Fruit fly (Drosophila melanogaster) whole organism, embryonic: Measurements from ENCODE around the gene CG44270.

Source experiments
- ATbp ChIP-seq: fragments of 200-800 bp; sonication (Bioruptor generic); optimal IDR thresholded peaks from 2 replicates; lab custom pipeline; 2017; ENCODE audit warnings: missing biosample characterization, mild to moderate bottlenecking, missing genetic modification characterization, missing genetic modification reagents
- C15 ChIP-seq: fragments of 200-800 bp; sonication (Bioruptor generic); IDR thresholded peaks from 3 replicates; pipeline ENCODE4 v1.3.6; 2022; ENCODE audit warnings: missing biosample characterization, missing genetic modification characterization
- CG10565 ChIP-seq: fragments of 200-800 bp; sonication (Bioruptor generic); optimal IDR thresholded peaks from 3 replicates; lab custom pipeline; 2016; ENCODE audit warnings: missing biosample characterization, mild to moderate bottlenecking, missing genetic modification characterization
- CG10979 ChIP-seq: fragments of 200-800 bp; sonication (Bioruptor generic); optimal IDR thresholded peaks from 2 replicates; lab custom pipeline; 2018; ENCODE audit warnings: missing biosample characterization, mild to moderate bottlenecking, missing genetic modification characterization, moderate library complexity
- CG13775 ChIP-seq: fragments of 200-800 bp; sonication (Bioruptor generic); optimal IDR thresholded peaks from 3 replicates; lab custom pipeline; 2017; ENCODE audit warnings: missing biosample characterization, mild to moderate bottlenecking, missing genetic modification characterization
- CG13894 ChIP-seq: fragments of 200-800 bp; sonication (Bioruptor generic); optimal IDR thresholded peaks from 3 replicates; lab custom pipeline; 2018; ENCODE audit warnings: missing biosample characterization, mild to moderate bottlenecking, missing genetic modification characterization, moderate library complexity
- CG14965 ChIP-seq: fragments of 200-800 bp; sonication (Bioruptor generic); optimal IDR thresholded peaks from 2 replicates; lab custom pipeline; 2016; ENCODE audit warnings: missing biosample characterization, missing genetic modification characterization, borderline replicate concordance
- CG16779 ChIP-seq: fragments of 200-800 bp; sonication (Bioruptor generic); IDR thresholded peaks from 2 replicates; pipeline ENCODE4 v1.3.6; 2022; ENCODE audit warnings: missing biosample characterization, missing genetic modification characterization
- CG32772 ChIP-seq: fragments of 200-800 bp; sonication (Bioruptor generic); IDR thresholded peaks from 2 replicates; pipeline ENCODE4 v1.3.6; 2022; ENCODE audit warnings: missing biosample characterization, missing genetic modification characterization
- CG3281 ChIP-seq: fragments of 200-800 bp; sonication (Bioruptor generic); optimal IDR thresholded peaks from 3 replicates; lab custom pipeline; 2017; ENCODE audit warnings: missing biosample characterization, mild to moderate bottlenecking, missing genetic modification characterization
- CG6689 ChIP-seq: fragments of 200-800 bp; sonication (Bioruptor generic); IDR thresholded peaks from 2 replicates; pipeline ENCODE4 v1.3.6; 2022; ENCODE audit warnings: missing biosample characterization, missing genetic modification characterization
- CG7745 ChIP-seq: fragments of 200-800 bp; sonication (Bioruptor generic); optimal IDR thresholded peaks from 2 replicates; lab custom pipeline; 2018; ENCODE audit warnings: missing biosample characterization, mild to moderate bottlenecking, missing genetic modification characterization, moderate library complexity
- CG8290 ChIP-seq, 3 experiments: fragments of 200-800 bp; sonication (Bioruptor generic); optimal IDR thresholded peaks; 2 replicates each; lab custom pipeline; 2016 to 2019; ENCODE audit warnings: missing biosample characterization in 3 of 3, missing genetic modification characterization in 3 of 3, mild to moderate bottlenecking in 2 of 3, moderate library complexity in 1 of 3
- CG8478 ChIP-seq: fragments of >200 bp; optimal IDR thresholded peaks from 2 replicates; lab custom pipeline; 2018
- CG8924 ChIP-seq: fragments of 200-800 bp; optimal IDR thresholded peaks from 3 replicates; lab custom pipeline; 2019; ENCODE audit warnings: missing biosample characterization, mild to moderate bottlenecking, missing genetic modification characterization, moderate library complexity
- D19A ChIP-seq: fragments of 200-800 bp; optimal IDR thresholded peaks from 3 replicates; lab custom pipeline; 2019; ENCODE audit warnings: missing biosample characterization, mild to moderate bottlenecking, missing genetic modification characterization, moderate library complexity
- Dek ChIP-seq: fragments of 200-800 bp; sonication (Bioruptor generic); optimal IDR thresholded peaks from 3 replicates; lab custom pipeline; 2019; ENCODE audit warnings: missing biosample characterization, mild to moderate bottlenecking, missing genetic modification characterization, moderate library complexity
- Doc3 ChIP-seq: fragments of 200-800 bp; sonication (Bioruptor generic); IDR thresholded peaks from 3 replicates; pipeline ENCODE4 v1.3.6; 2022; ENCODE audit warnings: missing biosample characterization, missing genetic modification characterization; ENCODE audit not compliant: partially characterized antibody
- E2f2 ChIP-seq: fragments of 200-800 bp; sonication (Bioruptor generic); IDR thresholded peaks from 2 replicates; pipeline ENCODE4 v1.3.6; 2022; ENCODE audit warnings: missing biosample characterization, missing genetic modification characterization
- Ets97D ChIP-seq: fragments of 200-800 bp; sonication (Bioruptor generic); optimal IDR thresholded peaks from 3 replicates; lab custom pipeline; 2016; ENCODE audit warnings: missing biosample characterization, missing genetic modification characterization
- Fer3 ChIP-seq: fragments of 200-800 bp; sonication (Bioruptor generic); optimal IDR thresholded peaks from 2 replicates; lab custom pipeline; 2018; ENCODE audit warnings: missing biosample characterization, mild to moderate bottlenecking, missing genetic modification characterization, moderate library complexity
- Gsc ChIP-seq: fragments of 200-800 bp; sonication (Bioruptor generic); IDR thresholded peaks from 2 replicates; pipeline ENCODE4 v1.3.6; 2022; ENCODE audit warnings: missing biosample characterization, missing genetic modification characterization
- HLH4C ChIP-seq: fragments of 200-800 bp; sonication (Bioruptor generic); IDR thresholded peaks from 3 replicates; pipeline ENCODE4 v1.3.6; 2022; ENCODE audit warnings: missing biosample characterization, missing genetic modification characterization; ENCODE audit not compliant: partially characterized antibody
- Hr51 ChIP-seq, 2 experiments: fragments of 200-800 bp; sonication (Bioruptor generic); optimal IDR thresholded peaks; 2 replicates in 1 of 2; 3 replicates in 1 of 2; lab custom pipeline; 2016 to 2018; ENCODE audit warnings: missing biosample characterization in 2 of 2, missing genetic modification characterization in 2 of 2, mild to moderate bottlenecking in 1 of 2, moderate library complexity in 1 of 2
- Med ChIP-seq: fragments of 200-800 bp; sonication (Bioruptor generic); peaks from one replicate; lab custom pipeline; 2016; ENCODE audit warnings: missing biosample characterization, missing genetic modification characterization, mild to moderate bottlenecking, inconsistent platforms, moderate library complexity
- NFAT ChIP-seq: fragments of 200-800 bp; sonication (Bioruptor generic); IDR thresholded peaks from 2 replicates; pipeline ENCODE4 v1.3.6; 2022; ENCODE audit warnings: missing biosample characterization, missing genetic modification characterization
- NK7.1 ChIP-seq: fragments of 200-800 bp; sonication (Bioruptor generic); optimal IDR thresholded peaks from 3 replicates; lab custom pipeline; 2016; ENCODE audit warnings: missing biosample characterization, missing genetic modification characterization
- Nf-YB ChIP-seq: fragments of 200-800 bp; sonication (Bioruptor generic); optimal IDR thresholded peaks from 3 replicates; lab custom pipeline; 2019; ENCODE audit warnings: missing biosample characterization, mild to moderate bottlenecking, missing genetic modification characterization, moderate library complexity
- Poxn ChIP-seq: fragments of 200-800 bp; sonication (Bioruptor generic); IDR thresholded peaks from 2 replicates; pipeline ENCODE4 v1.3.6; 2022; ENCODE audit warnings: missing biosample characterization, missing genetic modification characterization
- Sox100B ChIP-seq: fragments of 200-800 bp; sonication (Bioruptor generic); optimal IDR thresholded peaks from 3 replicates; lab custom pipeline; 2018; ENCODE audit warnings: missing biosample characterization, mild to moderate bottlenecking, missing genetic modification characterization
- Stat92E ChIP-seq, 3 experiments: fragments of >200 bp in 2 of 3; fragments of 200-800 bp in 1 of 3; sonication (Bioruptor generic) in 1 of 3; optimal IDR thresholded peaks; 2 replicates each; lab custom pipeline; 2017 to 2019; ENCODE audit warnings: missing biosample characterization in 3 of 3, missing genetic modification characterization in 3 of 3, mild to moderate bottlenecking in 1 of 3, moderate library complexity in 1 of 3
- Tbp ChIP-seq: fragments of >200 bp; optimal IDR thresholded peaks from 2 replicates; lab custom pipeline; 2018; ENCODE audit warnings: missing biosample characterization, missing genetic modification characterization
- ab ChIP-seq: fragments of 200-800 bp; sonication (Bioruptor generic); optimal IDR thresholded peaks from 2 replicates; lab custom pipeline; 2016; ENCODE audit warnings: missing biosample characterization, missing genetic modification characterization
- corto ChIP-seq: fragments of 200-800 bp; sonication (Bioruptor generic); optimal IDR thresholded peaks from 2 replicates; lab custom pipeline; 2016; ENCODE audit warnings: missing biosample characterization, mild to moderate bottlenecking, missing genetic modification characterization, moderate library complexity
- crc ChIP-seq: fragments of 200-800 bp; sonication (Bioruptor generic); optimal IDR thresholded peaks from 2 replicates; lab custom pipeline; 2016; ENCODE audit warnings: missing biosample characterization, missing genetic modification characterization
- dpn ChIP-seq, 2 experiments: fragments of 200-800 bp; sonication (Bioruptor generic); optimal IDR thresholded peaks; 3 replicates each; lab custom pipeline; 2016; ENCODE audit warnings: missing biosample characterization in 2 of 2, missing genetic modification characterization in 2 of 2
- fd102C ChIP-seq: fragments of 200-800 bp; sonication (Bioruptor generic); optimal IDR thresholded peaks from 2 replicates; lab custom pipeline; 2018; ENCODE audit warnings: missing biosample characterization, mild to moderate bottlenecking, missing genetic modification characterization, moderate library complexity
- fu2 ChIP-seq: fragments of 200-800 bp; sonication (Bioruptor generic); optimal IDR thresholded peaks from 2 replicates; lab custom pipeline; 2016; ENCODE audit warnings: missing biosample characterization, missing genetic modification characterization
- h ChIP-seq: fragments of >200 bp; optimal IDR thresholded peaks from 2 replicates; lab custom pipeline; 2017
- hb ChIP-seq: fragments of 200-800 bp; sonication (Bioruptor generic); IDR thresholded peaks from 3 replicates; pipeline ENCODE4 v1.3.6; 2022; ENCODE audit warnings: missing biosample characterization, missing genetic modification characterization; ENCODE audit not compliant: partially characterized antibody
- hkb ChIP-seq, 2 experiments: fragments of 200-800 bp in 1 of 2; fragments of >200 bp in 1 of 2; sonication (Bioruptor generic) in 1 of 2; IDR thresholded peaks in 1 of 2; optimal IDR thresholded peaks in 1 of 2; 2 replicates each; pipeline versions ENCODE4 v1.3.6 to Lab custom; 2017 to 2022; ENCODE audit warnings: missing biosample characterization in 1 of 2, missing genetic modification characterization in 1 of 2
- ken ChIP-seq: fragments of 200-800 bp; sonication (Bioruptor generic); IDR thresholded peaks from 3 replicates; pipeline ENCODE4 v1.3.6; 2022; ENCODE audit warnings: missing biosample characterization, missing genetic modification characterization
- pros ChIP-seq: fragments of 200-800 bp; sonication (Bioruptor generic); optimal IDR thresholded peaks from 3 replicates; lab custom pipeline; 2019; ENCODE audit warnings: missing biosample characterization, mild to moderate bottlenecking, missing genetic modification characterization, moderate library complexity
- pzg ChIP-seq: fragments of 200-800 bp; sonication (Bioruptor generic); optimal IDR thresholded peaks from 3 replicates; lab custom pipeline; 2018; ENCODE audit warnings: missing biosample characterization, mild to moderate bottlenecking, missing genetic modification characterization, moderate library complexity
- rib ChIP-seq: fragments of 200-800 bp; sonication (Bioruptor generic); IDR thresholded peaks from 2 replicates; pipeline ENCODE4 v1.3.6; 2022; ENCODE audit warnings: missing biosample characterization, missing genetic modification characterization
- sd ChIP-seq: fragments of 200-800 bp; sonication (Bioruptor generic); optimal IDR thresholded peaks from 3 replicates; lab custom pipeline; 2018; ENCODE audit warnings: missing biosample characterization, mild to moderate bottlenecking, missing genetic modification characterization, moderate library complexity
- sisA ChIP-seq: fragments of 200-800 bp; sonication (Bioruptor generic); IDR thresholded peaks from 2 replicates; pipeline ENCODE4 v1.3.6; 2022; ENCODE audit warnings: missing biosample characterization, missing genetic modification characterization
- tio ChIP-seq: fragments of 200-800 bp; sonication (Bioruptor generic); optimal IDR thresholded peaks from 2 replicates; lab custom pipeline; 2017; ENCODE audit warnings: missing biosample characterization, missing genetic modification characterization, inconsistent platforms
- trh ChIP-seq: fragments of 200-800 bp; sonication (Bioruptor generic); optimal IDR thresholded peaks from 2 replicates; lab custom pipeline; 2016; ENCODE audit warnings: missing biosample characterization, missing genetic modification characterization
- unc-4 ChIP-seq: fragments of 200-800 bp; sonication (Bioruptor generic); IDR thresholded peaks from 2 replicates; pipeline ENCODE4 v1.3.6; 2022; ENCODE audit warnings: missing biosample characterization, missing genetic modification characterization; ENCODE audit not compliant: partially characterized antibody

Gene CG44270

DNA sequence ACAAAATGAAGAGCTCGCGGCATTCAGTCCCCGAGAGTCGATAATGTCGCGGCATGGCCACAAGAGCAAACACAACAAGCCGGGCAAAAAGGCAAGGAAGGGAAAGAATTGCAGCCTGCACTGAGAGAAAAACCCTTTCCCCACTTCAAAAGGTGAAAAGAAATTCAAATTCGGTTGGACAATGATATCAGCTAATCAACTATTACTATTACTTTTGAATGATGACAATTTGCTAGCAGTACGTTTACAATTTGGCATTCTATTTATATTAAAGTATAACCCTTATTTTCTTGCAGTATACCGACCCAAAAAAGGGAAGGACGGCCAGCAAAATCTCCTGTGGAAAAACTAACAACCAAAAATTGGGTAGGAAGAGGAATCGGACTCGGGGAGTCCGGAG, 3.8 kb upstream of the CG44270 start (continued):
- peak; percentile 20 to 74 for TF ChIP-seq Hr51 (GFP tag; optimal IDR thresholded peaks at IDR 0.05; lab: Kevin White, UChicago)
- no peak for TF ChIP-seq C15 (GFP tag; lab: Robert Waterston, UW)
- peak; percentile 6 for TF ChIP-seq Nf-YB (GFP tag; lab: Kevin White, UChicago)
- no peak for TF ChIP-seq ab (GFP tag; lab: Kevin White, UChicago)
- TF ChIP-seq Poxn, result no peak
- no peak for TF ChIP-seq corto
- TF ChIP-seq CG8290 (GFP tag; optimal IDR thresholded peaks at IDR 0.05; lab: Kevin White, UChicago), result no peak
- TF ChIP-seq CG8290 (tag; optimal IDR thresholded peaks at IDR 0.05; lab: Kevin White, UChicago), result peak in 1 of 2 experiments; percentile 78
- TF ChIP-seq CG13894 (tag; lab: Kevin White, UChicago), result peak; percentile 39
- TF ChIP-seq sisA (GFP tag; lab: Robert Waterston, UW), result peak; percentile 62
- no peak for TF ChIP-seq unc-4 (GFP tag; lab: Robert Waterston, UW)
- no peak for TF ChIP-seq pzg (GFP tag; lab: Kevin White, UChicago)
- no peak for TF ChIP-seq trh (GFP tag; lab: Kevin White, UChicago)
- TF ChIP-seq ken, result 0 out of 3 replicates have a peak, but pooled peaks have one; percentile 44
- TF ChIP-seq Ets97D (GFP tag; lab: Kevin White, UChicago), result no peak
- TF ChIP-seq Stat92E (GFP tag; optimal IDR thresholded peaks at IDR 0.05; lab: Kevin White, UChicago), result no peak
- TF ChIP-seq CG7745 (tag; lab: Kevin White, UChicago), result no peak
- peak; percentile 85 for TF ChIP-seq Med (GFP tag; lab: Kevin White, UChicago)
- peak; percentile 19 to 56 for TF ChIP-seq dpn (GFP tag; optimal IDR thresholded peaks at IDR 0.05; lab: Kevin White, UChicago)
- TF ChIP-seq hb (GFP tag; lab: Robert Waterston, UW), result no peak
- TF ChIP-seq CG6689 (GFP tag; lab: Robert Waterston, UW), result peak; percentile 41
- peak; percentile 27 for TF ChIP-seq Fer3 (tag; lab: Kevin White, UChicago)
- TF ChIP-seq fu2 (GFP tag; lab: Kevin White, UChicago), result no peak
- no peak for TF ChIP-seq fd102C (GFP tag; lab: Kevin White, UChicago)
- no peak for TF ChIP-seq pros (GFP tag; lab: Kevin White, UChicago)
- peak; percentile 17; the same call in 1 of the 2 replicates for TF ChIP-seq E2f2 (GFP tag; lab: Robert Waterston, UW)
- peak; percentile 9 for TF ChIP-seq sd (tag; lab: Kevin White, UChicago)
- TF ChIP-seq CG32772, result 0 out of 2 replicates have a peak, but pooled peaks have one; percentile 31
- no peak for TF ChIP-seq CG8478 (lab: Kevin White, UChicago)
- TF ChIP-seq rib (GFP tag; lab: Robert Waterston, UW), result no peak
- peak; percentile 36 for TF ChIP-seq CG3281 (GFP tag; lab: Kevin White, UChicago)
- TF ChIP-seq CG8924 (tag; lab: Kevin White, UChicago), result peak; percentile 73
- TF ChIP-seq hkb (optimal IDR thresholded peaks at IDR 0.05; lab: Kevin White, UChicago), result no peak
- TF ChIP-seq hkb (GFP tag; IDR thresholded peaks at IDR 0.05; lab: Robert Waterston, UW), result peak; percentile 29; the same call in 1 of the 2 replicates
- TF ChIP-seq Doc3 (GFP tag; lab: Robert Waterston, UW), result no peak
- peak; percentile 42 for TF ChIP-seq Sox100B (GFP tag; lab: Kevin White, UChicago)
- TF ChIP-seq Dek (tag; lab: Kevin White, UChicago), result peak; percentile 38
- TF ChIP-seq Gsc (GFP tag; lab: Robert Waterston, UW), result no peak
- TF ChIP-seq CG16779 (GFP tag; lab: Robert Waterston, UW), result no peak
- TF ChIP-seq HLH4C (GFP tag; lab: Robert Waterston, UW), result no peak
- no peak for TF ChIP-seq Tbp (GFP tag; lab: Kevin White, UChicago)
- peak; percentile 27 for TF ChIP-seq tio (GFP tag; lab: Kevin White, UChicago)
- peak; percentile 55 for TF ChIP-seq ATbp (GFP tag; lab: Kevin White, UChicago)
- TF ChIP-seq CG10979 (tag; lab: Kevin White, UChicago), result no peak
- TF ChIP-seq NK7.1, result peak; percentile 13
- TF ChIP-seq D19A, result peak; percentile 43
- TF ChIP-seq NFAT (GFP tag; lab: Robert Waterston, UW), result no peak
- TF ChIP-seq CG14965 (GFP tag; lab: Kevin White, UChicago), result no peak
- TF ChIP-seq h, result no peak
- TF ChIP-seq CG13775 (GFP tag; lab: Kevin White, UChicago), result peak; percentile 29
- no peak for TF ChIP-seq CG10565 (GFP tag; lab: Kevin White, UChicago)
- no peak for TF ChIP-seq crc (GFP tag; lab: Kevin White, UChicago)
